Worm (Caenorhabditis elegans): Measurements from ENCODE around the gene tsp-14.
A peak's percentile ranks its signal among the peaks of the same experiment; 100 is the strongest.

The tsp-14 gene

DNA sequence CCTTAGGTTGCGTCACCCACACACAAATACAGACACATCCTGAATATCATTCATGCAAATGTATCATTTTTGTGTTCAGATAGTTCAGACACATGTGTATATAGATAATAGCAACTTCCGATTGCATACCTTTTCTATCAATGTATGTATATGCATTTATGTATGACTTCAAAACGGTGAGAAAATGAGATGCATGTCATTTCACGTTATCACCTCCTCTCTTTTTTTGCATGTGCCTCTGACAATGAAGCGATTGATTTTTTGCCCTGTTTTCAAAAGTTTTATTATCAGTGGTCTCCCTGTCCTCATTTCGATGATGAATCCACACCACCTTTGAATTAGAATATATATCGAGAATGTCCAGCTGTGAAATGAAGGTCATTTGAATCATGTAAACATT, 29.0 kb upstream of the tsp-14 start, which contains the start of gene K05B2.2:
Gene K05B2.2 (plus strand): TSS at position 278 of the 400 bp plus-strand sequence.
- TF ChIP-seq lin-14 (GFP tag; optimal IDR thresholded peaks at IDR 0.05) (peak; percentile 12), unc-86 (tag; optimal IDR thresholded peaks at IDR 0.05) (no peak), grh-1 (GFP tag; IDR thresholded peaks at IDR 0.05) (no peak), nhr-85 (tag) (peak; percentile 70), mdl-1 (tag; optimal IDR thresholded peaks at IDR 0.05) (no peak), egl-27 (tag; optimal IDR thresholded peaks at IDR 0.05) (no peak), dsc-1 (tag; optimal IDR thresholded peaks at IDR 0.05) (no peak), swsn-7 (tag; optimal IDR thresholded peaks at IDR 0.05) (no peak), elt-2 (tag; optimal IDR thresholded peaks at IDR 0.05) (peak; percentile 68)

DNA sequence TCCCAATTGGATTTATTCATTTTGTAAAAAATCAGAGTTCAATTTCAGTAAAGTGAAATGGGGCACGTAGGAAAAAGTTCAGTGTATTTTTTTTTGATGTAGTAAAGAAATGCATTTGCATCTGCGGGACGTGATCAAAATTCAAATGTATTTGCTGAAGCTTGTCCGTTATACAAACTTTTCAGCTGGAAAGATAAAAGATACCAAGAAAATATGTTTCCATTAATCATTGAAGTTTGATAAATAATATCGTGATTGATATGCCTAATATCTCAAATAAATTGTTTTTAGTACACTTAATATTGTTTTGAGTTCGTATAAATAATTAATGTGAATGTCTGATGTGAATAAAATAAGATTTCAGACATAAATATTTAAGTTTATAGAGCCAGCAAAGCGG, 25.6 kb upstream of the tsp-14 start:
- TF ChIP-seq fkh-8 (tag; optimal IDR thresholded peaks at IDR 0.05) = peak; percentile 61
- peak; percentile 74 for TF ChIP-seq hlh-4 (tag; optimal IDR thresholded peaks at IDR 0.05)
- TF ChIP-seq ces-1 (GFP tag; optimal IDR thresholded peaks at IDR 0.05) = no peak
- TF ChIP-seq nhr-71 (tag; optimal IDR thresholded peaks at IDR 0.05) = peak; percentile 25

DNA sequence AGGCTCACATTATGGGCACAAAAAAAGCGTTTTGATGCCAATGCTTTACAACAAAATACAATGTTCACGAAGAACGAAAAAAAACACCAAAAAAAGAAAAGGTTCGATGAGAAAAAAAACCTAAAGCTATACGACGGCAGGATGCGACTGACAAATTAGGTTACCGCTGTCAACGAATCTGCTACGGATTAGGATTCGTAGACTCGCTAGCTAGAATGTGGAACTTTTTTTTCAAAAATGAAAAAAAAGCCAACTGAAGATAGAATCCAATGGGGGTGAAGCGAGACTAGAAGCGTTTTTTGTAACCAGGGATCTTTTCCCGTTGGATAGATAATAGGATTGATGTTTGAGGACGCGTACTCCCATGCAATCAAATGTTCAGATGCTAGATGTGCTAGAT, 25.2 kb upstream of the tsp-14 start:
- peak; percentile 7 for TF ChIP-seq ces-1 (GFP tag; optimal IDR thresholded peaks at IDR 0.05)
- peak; percentile 73 for TF ChIP-seq fkh-10 (GFP tag; optimal IDR thresholded peaks at IDR 0.05)
- TF ChIP-seq F16B12.6 (tag; optimal IDR thresholded peaks at IDR 0.05) = no peak
- peak; percentile 30 for TF ChIP-seq lin-14 (GFP tag; optimal IDR thresholded peaks at IDR 0.05)

DNA sequence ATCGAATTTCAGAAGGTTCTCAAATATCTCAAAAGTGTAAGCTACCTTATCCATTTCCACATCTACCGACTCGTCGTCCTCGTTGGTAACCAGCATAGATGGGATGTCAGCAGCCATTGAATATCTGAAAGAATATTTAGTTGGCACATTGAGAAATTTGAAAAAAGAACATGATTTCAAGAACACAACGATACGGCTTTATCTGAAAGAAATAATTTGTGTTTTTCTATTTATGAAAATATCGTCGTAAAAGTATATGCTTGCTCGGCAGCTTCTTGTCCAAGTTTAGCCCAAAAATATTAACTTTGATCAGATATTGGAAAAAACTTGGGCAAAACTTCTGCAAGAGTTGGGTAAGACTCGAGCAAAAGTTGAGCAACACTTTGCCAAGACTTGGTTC, 23.9 kb upstream of the tsp-14 start, which contains the start of gene T07F12.4:
Gene T07F12.4 (minus strand): TSS at position 130 of the 400 bp plus-strand sequence.
- TF ChIP-seq pax-3 (tag; optimal IDR thresholded peaks at IDR 0.05) (no peak), nhr-90 (tag; optimal IDR thresholded peaks at IDR 0.05; ENCODE audit: poor library complexity) (no peak), ces-1 (GFP tag; optimal IDR thresholded peaks at IDR 0.05) (no peak), egl-13 (tag; optimal IDR thresholded peaks at IDR 0.05) (no peak), sptf-1 (tag; optimal IDR thresholded peaks at IDR 0.05) (no peak), aly-2 (tag; optimal IDR thresholded peaks at IDR 0.05) (no peak), ama-1 (optimal IDR thresholded peaks at IDR 0.05) (no peak), egl-27 (tag; optimal IDR thresholded peaks at IDR 0.05) (no peak), C34B4.2 (tag; optimal IDR thresholded peaks at IDR 0.05) (no peak)

DNA sequence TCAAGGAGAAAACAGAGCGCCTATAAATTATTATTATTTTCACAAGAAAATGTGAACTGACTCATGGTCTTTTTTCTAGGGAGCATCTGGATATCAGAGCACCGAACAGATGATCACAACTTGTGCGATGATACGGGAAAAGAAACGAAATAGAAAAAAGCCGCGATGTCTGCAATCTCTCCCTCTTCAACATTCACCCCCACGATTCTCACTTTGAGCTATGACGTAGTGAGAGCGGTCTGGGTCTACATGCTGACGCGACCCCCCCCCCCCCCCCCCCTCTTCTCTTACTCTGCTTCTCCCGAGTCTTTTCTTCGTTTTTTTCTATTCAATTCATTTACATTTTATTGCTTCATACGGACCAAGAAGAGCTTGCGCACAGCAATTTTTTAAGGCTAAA, 22.9 kb upstream of the tsp-14 start:
- peak; percentile 2 for TF ChIP-seq elt-2 (tag; optimal IDR thresholded peaks at IDR 0.05)
- TF ChIP-seq nhr-20 (tag; optimal IDR thresholded peaks at IDR 0.05) = peak; percentile 1
- no peak for TF ChIP-seq alr-1 (tag; optimal IDR thresholded peaks at IDR 0.05; ENCODE audit: borderline replicate concordance)
- TF ChIP-seq nhr-77 (tag; optimal IDR thresholded peaks at IDR 0.05) = no peak
- no peak for TF ChIP-seq ceh-88 (GFP tag; IDR thresholded peaks at IDR 0.05)
- peak; percentile 41 for TF ChIP-seq fkh-10 (GFP tag; optimal IDR thresholded peaks at IDR 0.05)
- no peak for TF ChIP-seq nhr-11 (tag; optimal IDR thresholded peaks at IDR 0.05)
- TF ChIP-seq swsn-7 (tag; optimal IDR thresholded peaks at IDR 0.05) = peak; percentile 30
- no peak for TF ChIP-seq pag-3 (tag; optimal IDR thresholded peaks at IDR 0.05; ENCODE audit: borderline replicate concordance, insufficient read depth)
- TF ChIP-seq isw-1 (GFP tag; IDR thresholded peaks at IDR 0.05) = peak; percentile 54
- peak; percentile 22 for TF ChIP-seq lin-39 (tag; optimal IDR thresholded peaks at IDR 0.05)
- peak; percentile 16 for TF ChIP-seq zip-4 (GFP tag; optimal IDR thresholded peaks at IDR 0.05)
- peak; percentile 93 for TF ChIP-seq lin-14 (GFP tag; optimal IDR thresholded peaks at IDR 0.05)
- TF ChIP-seq nhr-71 (tag; optimal IDR thresholded peaks at IDR 0.05) = peak; percentile 51
- peak; percentile 58 for TF ChIP-seq nhr-19 (GFP tag; conservative IDR thresholded peaks at IDR 0.05)
- no peak for TF ChIP-seq aly-2 (tag; optimal IDR thresholded peaks at IDR 0.05)
- peak; percentile 70 for TF ChIP-seq rnt-1 (tag; optimal IDR thresholded peaks at IDR 0.05)
- TF ChIP-seq lsy-2 (tag; optimal IDR thresholded peaks at IDR 0.05) = peak in 1 of 2 experiments; percentile 3
- no peak for TF ChIP-seq zag-1 (tag; optimal IDR thresholded peaks at IDR 0.05)
- peak; percentile 24 for TF ChIP-seq ceh-8 (GFP tag; optimal IDR thresholded peaks at IDR 0.05)
- TF ChIP-seq mep-1 (tag; optimal IDR thresholded peaks at IDR 0.05) = no peak
- TF ChIP-seq ceh-82 (tag; optimal IDR thresholded peaks at IDR 0.05) = peak in 1 of 3 experiments; percentile 28
- TF ChIP-seq fkh-8 (tag; optimal IDR thresholded peaks at IDR 0.05) = peak; percentile 51
- TF ChIP-seq mdl-1 (tag; optimal IDR thresholded peaks at IDR 0.05) = peak in 1 of 2 experiments; percentile 5
- TF ChIP-seq egl-13 (tag; optimal IDR thresholded peaks at IDR 0.05) = no peak
- TF ChIP-seq egl-27 (tag; optimal IDR thresholded peaks at IDR 0.05) = no peak
- TF ChIP-seq pax-3 (tag; optimal IDR thresholded peaks at IDR 0.05) = peak; percentile 40
